Fruit fly (Drosophila melanogaster): Measurements from ENCODE around the gene Lip2.

Gene Lip2

dm6 chr2L:10694053-10694618 lies 15.1 kb downstream of the Lip2 start, which contains the start of gene CG17108:
Gene CG17108 (minus strand): TSS chr2L:10694103.
- TF ChIP-seq Hnf4 (GFP tag; optimal IDR thresholded peaks at IDR 0.05) (no peak), Hr78 (GFP tag; optimal IDR thresholded peaks at IDR 0.05) (no peak), Rel (GFP tag; optimal IDR thresholded peaks at IDR 0.05) (no peak), Rel (tag; optimal IDR thresholded peaks at IDR 0.05) (no peak), OdsH (GFP tag; optimal IDR thresholded peaks at IDR 0.05) (no peak), brk (GFP tag; optimal IDR thresholded peaks at IDR 0.05) (no peak), ey (GFP tag; optimal IDR thresholded peaks at IDR 0.05) (no peak), sv (GFP tag; optimal IDR thresholded peaks at IDR 0.05) (no peak), dmrt93B (GFP tag; optimal IDR thresholded peaks at IDR 0.05) (no peak), GATAd (GFP tag; optimal IDR thresholded peaks at IDR 0.05) (no peak), usp (GFP tag; optimal IDR thresholded peaks at IDR 0.05) (no peak), sage (GFP tag; optimal IDR thresholded peaks at IDR 0.05) (no peak), Sp1 (GFP tag; optimal IDR thresholded peaks at IDR 0.05) (no peak), lola (GFP tag; optimal IDR thresholded peaks at IDR 0.05) (no peak), Jra (GFP tag; optimal IDR thresholded peaks at IDR 0.05) (no peak), pan (optimal IDR thresholded peaks at IDR 0.05) (no peak), HLH106 (tag; optimal IDR thresholded peaks at IDR 0.05) (no peak), dsf (GFP tag; optimal IDR thresholded peaks at IDR 0.05; ENCODE audit: borderline replicate concordance) (no peak), psq (GFP tag; optimal IDR thresholded peaks at IDR 0.05) (no peak), Vsx2 (GFP tag; optimal IDR thresholded peaks at IDR 0.05; ENCODE audit: partially characterized antibody) (no peak)

- no peak for TF ChIP-seq CG9705 (GFP tag; optimal IDR thresholded peaks at IDR 0.05)
- no peak for TF ChIP-seq woc (GFP tag; optimal IDR thresholded peaks at IDR 0.05)
- peak; percentile 56 for TF ChIP-seq Dfd (GFP tag; optimal IDR thresholded peaks at IDR 0.05)
Measured at dm6 chr2L:10693018-10693417, 16.2 kb downstream of the Lip2 start.

DNA sequence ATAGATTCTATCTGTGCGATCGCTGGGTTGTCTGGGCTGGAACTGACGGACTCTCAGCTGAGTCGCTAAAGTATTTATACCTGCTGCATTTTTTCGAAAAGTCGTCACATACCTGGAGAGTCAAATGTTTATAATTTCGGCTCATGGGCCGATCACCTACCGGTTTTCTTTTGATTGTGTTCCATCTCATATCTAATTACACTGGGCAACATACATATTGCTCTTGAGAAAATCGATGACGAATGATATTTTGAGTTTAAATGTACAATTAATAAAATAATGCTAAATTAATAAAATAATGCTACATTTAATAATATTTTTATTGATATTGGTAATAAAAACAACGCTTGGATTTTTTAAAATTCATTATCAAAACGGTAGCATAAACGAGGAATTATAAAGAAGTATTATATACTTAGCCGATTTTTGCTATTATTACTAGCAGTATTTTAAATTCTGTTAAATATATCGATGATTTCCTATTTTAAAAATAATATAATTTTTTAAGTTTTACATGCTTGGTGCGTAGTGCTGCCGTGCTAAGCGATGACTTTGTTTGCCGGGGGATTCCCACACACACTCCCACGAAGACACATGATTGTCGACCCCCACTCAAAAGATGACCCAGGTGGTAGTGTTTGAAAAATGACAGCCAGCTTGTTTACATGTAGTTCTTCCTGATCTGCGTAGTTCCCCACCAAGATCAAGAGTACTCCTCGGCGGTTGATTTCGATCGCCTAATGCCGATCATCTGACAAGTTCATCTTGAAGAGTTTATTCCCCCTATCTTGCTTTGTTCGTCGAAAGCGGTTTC lies 19.8 kb downstream of the Lip2 start, which contains the start of gene CG7294:
Gene CG7294 (minus strand): TSS at position 51 of the 814 bp plus-strand sequence.
- TF ChIP-seq Rel (GFP tag; optimal IDR thresholded peaks at IDR 0.05) (no peak), Rel (tag; optimal IDR thresholded peaks at IDR 0.05) (peak; percentile 84), lola (GFP tag; optimal IDR thresholded peaks at IDR 0.05) (no peak)

DNA sequence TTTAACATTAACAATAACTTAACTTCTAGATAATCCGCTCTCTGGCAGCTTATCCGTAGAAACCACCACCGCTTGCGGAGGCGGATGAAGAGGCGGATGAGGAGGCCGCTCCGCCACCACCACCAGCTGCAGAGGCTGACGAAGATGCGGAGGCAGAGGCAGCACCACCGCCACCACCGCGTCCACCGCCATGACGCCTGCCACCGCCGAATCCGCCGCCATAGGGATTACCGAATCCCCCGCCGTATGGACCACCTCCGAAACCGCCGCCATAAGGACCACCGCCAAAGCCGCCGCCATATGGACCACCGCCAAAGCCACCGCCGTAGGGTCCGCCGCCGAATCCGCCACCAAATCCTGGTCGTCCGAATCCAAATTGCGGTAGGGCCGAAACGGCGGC lies 20.5 kb downstream of the Lip2 start:
- TF ChIP-seq ey (GFP tag; optimal IDR thresholded peaks at IDR 0.05) (no peak), N (GFP tag; optimal IDR thresholded peaks at IDR 0.05) (no peak), Jra (GFP tag; optimal IDR thresholded peaks at IDR 0.05) (no peak), dmrt93B (GFP tag; optimal IDR thresholded peaks at IDR 0.05) (no peak), lola (GFP tag; optimal IDR thresholded peaks at IDR 0.05) (no peak), br (GFP tag; optimal IDR thresholded peaks at IDR 0.05) (no peak)

DNA sequence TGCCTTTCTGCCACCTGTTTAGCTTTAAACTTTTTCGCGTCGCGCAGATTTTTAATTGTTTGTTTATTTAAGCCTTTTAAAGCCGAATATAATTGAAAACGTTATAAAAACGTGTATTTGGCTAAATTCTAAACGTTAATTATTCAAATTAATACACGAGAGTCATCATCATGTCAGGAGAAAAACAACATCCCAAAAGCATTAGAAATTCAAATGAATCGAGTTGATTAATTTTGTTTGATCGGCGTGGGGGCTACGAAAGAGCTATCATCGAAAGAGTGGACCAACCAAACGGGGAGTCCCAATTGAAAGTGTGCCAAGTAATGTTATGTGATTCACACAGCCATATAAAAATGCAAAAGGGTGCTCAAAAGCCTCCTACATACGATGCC lies 21.5 kb downstream of the Lip2 start:
- no peak for TF ChIP-seq brk (GFP tag; optimal IDR thresholded peaks at IDR 0.05)
- TF ChIP-seq CrebA (GFP tag; optimal IDR thresholded peaks at IDR 0.05; ENCODE audit: borderline replicate concordance) = no peak
- no peak for TF ChIP-seq foxo (GFP tag; optimal IDR thresholded peaks at IDR 0.05)
- no peak for TF ChIP-seq Rel (GFP tag; optimal IDR thresholded peaks at IDR 0.05)
- TF ChIP-seq Rel (tag; optimal IDR thresholded peaks at IDR 0.05) = peak; percentile 53

DNA sequence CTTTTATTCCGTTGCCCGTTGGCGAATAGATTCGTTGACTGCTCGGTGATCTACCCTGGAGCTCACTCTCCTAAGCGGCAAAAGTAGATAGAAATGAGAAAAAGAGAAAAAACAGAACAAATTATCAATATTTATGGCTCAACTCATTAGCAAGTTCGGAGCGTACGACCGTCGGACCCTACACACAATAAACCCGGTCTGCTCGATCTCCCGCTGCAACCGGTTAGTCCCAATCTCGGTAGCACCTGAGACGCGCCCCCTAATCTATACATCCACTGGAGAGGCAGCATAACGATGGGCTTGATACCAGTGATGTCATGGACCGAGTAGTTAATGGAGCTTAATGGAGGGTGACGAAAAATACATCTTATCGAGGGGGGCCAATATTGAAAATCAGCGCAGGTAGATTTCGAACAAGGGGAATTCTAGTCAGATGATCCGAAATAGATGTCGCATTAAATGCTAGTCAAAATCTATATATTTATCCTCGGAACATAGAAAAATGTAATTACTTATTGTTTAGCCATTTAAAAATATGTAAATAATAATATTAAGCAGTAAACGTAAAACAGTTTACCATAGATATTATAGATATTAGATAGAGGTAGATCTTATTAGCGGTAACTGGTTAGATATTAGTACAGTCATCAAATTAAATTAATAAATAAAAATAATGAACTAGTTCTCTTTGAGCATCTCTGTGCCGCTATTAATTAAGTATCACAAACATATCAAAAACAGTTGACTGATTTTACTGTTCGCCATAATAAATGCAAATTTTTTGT lies 22.1 kb downstream of the Lip2 start, which contains the start of gene CG7296:
Gene CG7296 (minus strand): TSS at position 58 of the 785 bp plus-strand sequence.
- no peak for TF ChIP-seq tai (GFP tag; optimal IDR thresholded peaks at IDR 0.05)
- TF ChIP-seq psq (GFP tag; optimal IDR thresholded peaks at IDR 0.05) = no peak
- TF ChIP-seq Dfd (GFP tag; optimal IDR thresholded peaks at IDR 0.05) = no peak
- TF ChIP-seq CrebA (GFP tag; optimal IDR thresholded peaks at IDR 0.05; ENCODE audit: borderline replicate concordance) = no peak
- no peak for TF ChIP-seq GATAd (GFP tag; optimal IDR thresholded peaks at IDR 0.05)
- no peak for TF ChIP-seq pan (optimal IDR thresholded peaks at IDR 0.05)
- no peak for TF ChIP-seq woc (GFP tag; optimal IDR thresholded peaks at IDR 0.05)
- no peak for TF ChIP-seq CG32264 (GFP tag; optimal IDR thresholded peaks at IDR 0.05)
- TF ChIP-seq OdsH (GFP tag; optimal IDR thresholded peaks at IDR 0.05) = no peak
- TF ChIP-seq Hr78 (GFP tag; optimal IDR thresholded peaks at IDR 0.05) = no peak
- TF ChIP-seq lola (GFP tag; optimal IDR thresholded peaks at IDR 0.05) = no peak
- no peak for TF ChIP-seq ey (GFP tag; optimal IDR thresholded peaks at IDR 0.05)
- TF ChIP-seq dl (GFP tag; optimal IDR thresholded peaks at IDR 0.05; ENCODE audit: insufficient read depth in 1 of 2, partially characterized antibody in 2 of 2) = no peak
- no peak for TF ChIP-seq fru (GFP tag; optimal IDR thresholded peaks at IDR 0.05)
- TF ChIP-seq brk (GFP tag; optimal IDR thresholded peaks at IDR 0.05) = no peak
- TF ChIP-seq Dif (GFP tag; optimal IDR thresholded peaks at IDR 0.05; ENCODE audit: partially characterized antibody) = no peak
- no peak for TF ChIP-seq h (GFP tag; optimal IDR thresholded peaks at IDR 0.05)
- TF ChIP-seq jim (GFP tag; optimal IDR thresholded peaks at IDR 0.05) = no peak

Data from whole organism, wandering third instar larva.